Worm (Caenorhabditis elegans): Measurements from ENCODE around the gene R09F10.3.
"Not testable (repeated sequence)": the region's sequence is repeated elsewhere in the genome, so short reads cannot be mapped to it uniquely, and the experiment has no call there.

Gene R09F10.3

DNA sequence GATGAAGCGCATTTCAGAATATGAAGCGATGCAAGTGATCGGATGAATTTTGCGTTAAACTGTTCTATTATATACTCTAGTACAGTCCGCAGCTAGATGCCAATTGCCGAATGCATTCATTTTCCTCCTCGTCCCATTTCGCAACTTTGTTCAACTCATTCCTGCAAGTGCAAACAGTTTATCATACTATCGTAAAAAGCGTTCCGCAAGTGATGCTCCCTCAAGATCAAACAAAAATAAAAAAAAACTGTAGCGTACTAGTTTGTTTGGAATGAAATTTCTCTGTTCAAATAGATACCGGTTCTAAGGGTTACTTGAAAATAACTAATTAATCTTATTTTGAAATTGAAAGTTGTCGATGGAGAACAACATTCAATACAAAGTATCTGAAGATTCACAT is 26.5 kb downstream of the R09F10.3 start, which contains the start of gene pqn-57 (continued):
- TF ChIP-seq Y95B8A.8 (GFP tag; IDR thresholded peaks at IDR 0.05): no peak
- TF ChIP-seq T07F8.4 (tag; optimal IDR thresholded peaks at IDR 0.05): no peak
- TF ChIP-seq athp-1 (tag; optimal IDR thresholded peaks at IDR 0.05): no peak
- TF ChIP-seq tbp1 (GFP tag; optimal IDR thresholded peaks at IDR 0.05): no peak
- no peak for TF ChIP-seq rcor-1 (GFP tag; IDR thresholded peaks at IDR 0.05)

DNA sequence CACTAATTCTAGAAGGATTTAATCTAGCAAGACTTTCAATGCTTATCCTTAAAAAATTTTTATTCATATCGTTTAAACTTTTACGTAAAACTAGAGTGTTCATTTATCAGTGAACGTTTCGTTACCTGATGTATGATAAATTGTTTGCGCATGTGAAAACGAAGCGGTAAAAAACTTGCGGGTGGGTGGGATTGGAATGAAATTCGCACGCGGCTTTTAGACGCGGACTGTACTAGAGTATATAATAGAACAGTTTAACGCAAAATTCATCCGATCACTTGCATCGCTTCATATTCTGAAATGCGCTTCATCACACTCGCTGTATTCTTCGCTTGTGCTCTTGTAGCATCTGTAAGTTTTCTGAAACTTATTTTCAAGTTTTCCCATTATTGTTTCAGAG is 27.4 kb downstream of the R09F10.3 start, which contains the start of gene abu-9:
Gene abu-9, plus strand, starts transcription at position 301 of the 400 bp plus-strand sequence.
- TF ChIP-seq nhr-80 (tag; optimal IDR thresholded peaks at IDR 0.05); somi-1 (GFP tag; optimal IDR thresholded peaks at IDR 0.05); F22D6.2 (tag; optimal IDR thresholded peaks at IDR 0.05): not testable (repeated sequence)

DNA sequence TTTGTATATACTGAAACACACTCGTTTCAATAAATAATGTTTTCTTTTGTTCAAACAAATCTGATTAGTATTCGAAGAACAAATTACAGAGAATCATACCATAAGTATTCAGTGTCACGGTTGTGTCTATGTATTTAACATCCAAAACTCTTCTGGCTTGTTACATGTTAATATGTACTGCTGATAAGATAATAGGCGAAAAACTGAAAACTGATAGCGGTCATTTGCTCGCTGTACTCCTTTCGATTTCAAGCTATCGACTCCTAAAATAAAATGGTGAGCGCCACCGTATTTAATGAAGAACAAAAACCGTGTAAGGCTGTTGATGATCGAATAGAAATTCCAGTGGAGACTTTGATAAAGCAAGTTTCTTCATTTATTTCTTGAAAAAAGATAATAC is 28.9 kb downstream of the R09F10.3 start, which contains the start of gene R09F10.1:
Gene R09F10.1, plus strand, starts transcription at position 222 of the 400 bp plus-strand sequence.
- no peak for TF ChIP-seq repo-1 (tag; optimal IDR thresholded peaks at IDR 0.05)
- TF ChIP-seq dox-1 (GFP tag; IDR thresholded peaks at IDR 0.05): peak; percentile 14; the same call in 1 of the 2 replicates
- TF ChIP-seq nhr-80 (tag; optimal IDR thresholded peaks at IDR 0.05): peak; percentile 72

DNA sequence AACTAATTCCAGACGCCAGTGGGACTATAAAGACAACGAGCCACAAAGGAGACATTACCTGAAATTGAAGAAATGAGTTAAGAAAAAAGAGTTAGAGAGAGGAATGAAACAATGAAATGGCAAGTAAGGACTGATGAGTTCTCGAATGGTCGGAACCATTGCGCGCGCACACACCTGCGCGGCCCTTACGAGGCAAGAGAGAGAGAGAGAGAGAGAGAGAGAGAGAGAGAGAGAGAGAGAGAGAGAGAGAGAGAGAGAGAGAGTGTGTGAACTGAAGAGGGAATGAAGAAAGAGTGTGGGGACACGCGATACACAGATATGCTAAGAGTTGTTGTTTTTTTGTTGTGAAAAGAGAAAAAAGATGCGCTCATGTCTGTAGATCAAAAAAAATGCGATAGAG is 32.0 kb downstream of the R09F10.3 start, which contains the start of gene R09F10.8:
Gene R09F10.8, minus strand, starts transcription at position 58 of the 400 bp plus-strand sequence.
- TF ChIP-seq nhr-90 (tag; optimal IDR thresholded peaks at IDR 0.05) (no peak), gei-17 (GFP tag; optimal IDR thresholded peaks at IDR 0.05) (no peak), ceh-79 (tag; optimal IDR thresholded peaks at IDR 0.05) (no peak), atf-7 (tag; optimal IDR thresholded peaks at IDR 0.05) (no peak), ceh-100 (GFP tag; IDR thresholded peaks at IDR 0.05) (no peak), him-1 (tag; optimal IDR thresholded peaks at IDR 0.05) (no peak), bed-2 (GFP tag; IDR thresholded peaks at IDR 0.05) (no peak), cebp-1 (GFP tag; IDR thresholded peaks at IDR 0.05) (no peak), cebp-1 (tag; optimal IDR thresholded peaks at IDR 0.05) (no peak), F49E8.2 (tag; optimal IDR thresholded peaks at IDR 0.05; ENCODE audit: insufficient read depth) (no peak), die-1 (tag; optimal IDR thresholded peaks at IDR 0.05) (no peak), efl-1 (GFP tag; optimal IDR thresholded peaks at IDR 0.05) (peak; percentile 32), ztf-6 (GFP tag; IDR thresholded peaks at IDR 0.05) (no peak), egl-18 (GFP tag; IDR thresholded peaks at IDR 0.05) (no peak), dox-1 (GFP tag; IDR thresholded peaks at IDR 0.05) (peak; percentile 41; the same call in 1 of the 2 replicates), B0035.1 (tag; optimal IDR thresholded peaks at IDR 0.05) (no peak), Y79H2A.3 (GFP tag; conservative IDR thresholded peaks at IDR 0.05) (no peak), madf-6 (GFP tag; IDR thresholded peaks at IDR 0.05) (peak; percentile 45; the same call in 1 of the 2 replicates)

DNA sequence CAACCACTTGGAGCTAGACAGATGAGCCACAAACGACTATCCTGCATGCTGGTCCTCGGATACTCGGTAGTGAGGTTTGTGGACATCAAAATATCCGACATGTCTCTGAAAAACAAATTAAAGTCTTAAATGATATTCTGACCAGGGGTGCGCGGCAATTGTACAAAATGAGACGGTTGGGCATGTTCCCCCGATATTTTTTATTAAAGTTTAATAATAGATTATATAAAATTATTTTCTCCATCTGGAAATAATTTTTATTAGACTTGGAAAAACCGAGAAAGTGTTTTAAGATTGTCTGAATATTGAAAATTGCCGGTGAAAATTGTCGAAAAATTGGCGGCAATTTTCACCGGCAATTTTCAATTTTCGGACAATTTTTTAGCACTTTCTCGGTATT is 33.4 kb downstream of the R09F10.3 start, which contains the start of gene F55E10.4:
Gene F55E10.4, minus strand, starts transcription at position 101 of the 400 bp plus-strand sequence.
- TF ChIP-seq hmg-1.2 (GFP tag; IDR thresholded peaks at IDR 0.05): no peak
- TF ChIP-seq F33H1.4 (GFP tag; IDR thresholded peaks at IDR 0.05): no peak
- TF ChIP-seq ztf-26 (tag; optimal IDR thresholded peaks at IDR 0.05): no peak
- TF ChIP-seq tlf-1 (GFP tag; optimal IDR thresholded peaks at IDR 0.05): no peak
- no peak for TF ChIP-seq C17E4.6 (GFP tag; IDR thresholded peaks at IDR 0.05)
